Worm (Caenorhabditis elegans) whole organism, L4 larva: Measurements from ENCODE around the gene D1022.5.

Experiments used
- F26F4.8 ChIP-seq: fragments of 200-800 bp; sonication (Bioruptor generic); conservative IDR thresholded peaks from 2 replicates; pipeline ENCODE4 v1.3.6; 2022; ENCODE audit warnings: missing genetic modification characterization, missing compliant biosample characterization
- Y105C5A.15 ChIP-seq: fragments of 200-800 bp; sonication (Bioruptor generic); IDR thresholded peaks from 2 replicates; pipeline ENCODE4 v1.3.6; 2022; ENCODE audit warnings: missing genetic modification characterization, missing compliant biosample characterization
- ama-1 ChIP-seq: fragments of 150-350 bp; optimal IDR thresholded peaks from 2 replicates; lab custom pipeline; 2014; ENCODE audit warnings: inconsistent platforms, mixed read lengths
- ctbp-1 ChIP-seq: fragments of 200-800 bp; sonication (Bioruptor generic); IDR thresholded peaks from 2 replicates; pipeline ENCODE4 v1.3.6; 2022; ENCODE audit warnings: missing genetic modification reagents, missing genetic modification characterization, missing compliant biosample characterization
- egl-27 ChIP-seq: sonication (generic microtip); optimal IDR thresholded peaks from 3 replicates; lab custom pipeline; 2017; ENCODE audit warnings: missing biosample characterization, missing genetic modification reagents, missing genetic modification characterization
- lsy-2 ChIP-seq, 2 experiments: fragments of 150-350 bp in 1 of 2; sonication (generic microtip) in 1 of 2; optimal IDR thresholded peaks; 2 replicates each; lab custom pipeline; 2014 to 2017; ENCODE audit warnings: missing biosample characterization in 2 of 2, missing genetic modification characterization in 2 of 2
- rbr-2 ChIP-seq: sonication (generic microtip); optimal IDR thresholded peaks from 2 replicates; lab custom pipeline; 2016; ENCODE audit warnings: missing genotype, missing genetic modification characterization, missing compliant biosample characterization
- zfp-3 ChIP-seq: fragments of 200-800 bp; sonication (Bioruptor generic); conservative IDR thresholded peaks from 2 replicates; pipeline ENCODE4 v1.3.6; 2022; ENCODE audit warnings: missing genetic modification reagents, missing genetic modification characterization, missing compliant biosample characterization
- zip-11 ChIP-seq: fragments of 200-800 bp; sonication (Bioruptor generic); IDR thresholded peaks from 2 replicates; pipeline ENCODE4 v1.3.6; 2022; ENCODE audit warnings: missing genetic modification characterization, missing compliant biosample characterization

ce11 chrII:7413764-7414163, 44.8 kb downstream of the D1022.5 start:
- TF ChIP-seq rbr-2 (no peak), zip-11 (no peak), zfp-3 (GFP tag; lab: Robert Waterston, UW) (no peak), Y105C5A.15 (no peak), ctbp-1 (no peak), lsy-2 (tag; optimal IDR thresholded peaks at IDR 0.05; lab: Kevin White, UChicago) (no peak), egl-27 (no peak), F26F4.8 (GFP tag; lab: Robert Waterston, UW) (no peak), ama-1 (lab: Kevin White, UChicago) (no peak)
